Fruit fly (Drosophila melanogaster) whole organism, prepupa: ENCODE measurements around the gene Rap1.
A peak's percentile ranks its signal among the peaks of the same experiment; 100 is the strongest.

ENCODE experiments used
- Blimp-1 ChIP-seq: fragments of 200-800 bp; sonication (Bioruptor generic); optimal IDR thresholded peaks from 3 replicates; lab custom pipeline; 2017; ENCODE audit warnings: missing biosample characterization, missing genetic modification characterization, mild to moderate bottlenecking, moderate library complexity, missing genetic modification reagents
- CG15336 ChIP-seq: fragments of 200-800 bp; sonication (Bioruptor generic); IDR thresholded peaks from 2 replicates; pipeline ENCODE4 v1.3.6; 2022; ENCODE audit warnings: missing biosample characterization, missing genetic modification characterization
- CG1621 ChIP-seq: fragments of 200-800 bp; sonication (Bioruptor generic); optimal IDR thresholded peaks from 3 replicates; lab custom pipeline; 2018; ENCODE audit warnings: missing biosample characterization, mild to moderate bottlenecking, missing genetic modification characterization
- CG6276 ChIP-seq: fragments of 200-800 bp; sonication (Bioruptor generic); optimal IDR thresholded peaks from 2 replicates; lab custom pipeline; 2017; ENCODE audit warnings: missing biosample characterization, mild to moderate bottlenecking, missing genetic modification characterization
- CG6792 ChIP-seq: fragments of 200-800 bp; sonication (Bioruptor generic); optimal IDR thresholded peaks from 3 replicates; lab custom pipeline; 2016; ENCODE audit warnings: missing biosample characterization, missing genetic modification characterization
- CG6854 ChIP-seq: fragments of 200-800 bp; sonication (Bioruptor generic); optimal IDR thresholded peaks from 2 replicates; lab custom pipeline; 2017; ENCODE audit warnings: missing biosample characterization, mild to moderate bottlenecking, missing genetic modification characterization
- CG7368 ChIP-seq: fragments of 200-800 bp; sonication (Bioruptor generic); optimal IDR thresholded peaks from 3 replicates; lab custom pipeline; 2016; ENCODE audit warnings: missing biosample characterization, missing genetic modification characterization
- CG8319 ChIP-seq: fragments of 200-800 bp; sonication (Bioruptor generic); optimal IDR thresholded peaks from 3 replicates; lab custom pipeline; 2016; ENCODE audit warnings: missing biosample characterization, missing genetic modification characterization
- CG8632 ChIP-seq: fragments of 200-800 bp; sonication (Bioruptor generic); optimal IDR thresholded peaks from 3 replicates; lab custom pipeline; 2016; ENCODE audit warnings: missing biosample characterization, missing genetic modification characterization
- Eip78C ChIP-seq: fragments of 200-800 bp; sonication (Bioruptor generic); peaks from one replicate; lab custom pipeline; 2016; ENCODE audit warnings: missing biosample characterization, missing genetic modification characterization
- Eip93F ChIP-seq: fragments of 200-800 bp; sonication (Bioruptor generic); optimal IDR thresholded peaks from 2 replicates; lab custom pipeline; 2016; ENCODE audit warnings: missing biosample characterization, mild to moderate bottlenecking, missing genetic modification characterization
- Gug ChIP-seq: fragments of 200-800 bp; sonication (Bioruptor generic); IDR thresholded peaks from 2 replicates; pipeline ENCODE4 v1.3.6; 2022; ENCODE audit warnings: missing biosample characterization, missing genetic modification characterization
- Lpt ChIP-seq: fragments of 200-800 bp; sonication (Bioruptor generic); optimal IDR thresholded peaks from 3 replicates; lab custom pipeline; 2016; ENCODE audit warnings: missing biosample characterization, missing genetic modification characterization
- Met ChIP-seq: fragments of 200-800 bp; sonication (Bioruptor generic); optimal IDR thresholded peaks from 3 replicates; lab custom pipeline; 2016; ENCODE audit warnings: missing biosample characterization, missing genetic modification characterization
- OdsH ChIP-seq: fragments of 200-800 bp; sonication (Bioruptor generic); optimal IDR thresholded peaks from 3 replicates; lab custom pipeline; 2016; ENCODE audit warnings: missing biosample characterization, missing genetic modification characterization
- Sox102F ChIP-seq: fragments of 200-800 bp; sonication (Bioruptor generic); optimal IDR thresholded peaks from 2 replicates; lab custom pipeline; 2016; ENCODE audit warnings: missing biosample characterization, mild to moderate bottlenecking, missing genetic modification characterization
- Sox14 ChIP-seq: fragments of 200-800 bp; sonication (Bioruptor generic); optimal IDR thresholded peaks from 3 replicates; lab custom pipeline; 2016; ENCODE audit warnings: missing biosample characterization, missing genetic modification characterization
- dsx ChIP-seq: fragments of 200-800 bp; optimal IDR thresholded peaks from 3 replicates; lab custom pipeline; 2019; ENCODE audit warnings: missing biosample characterization, mild to moderate bottlenecking, missing genetic modification characterization, moderate library complexity; ENCODE audit not compliant: poor library complexity, severe bottlenecking
- eg ChIP-seq: fragments of 200-800 bp; sonication (Bioruptor generic); IDR thresholded peaks from 3 replicates; pipeline ENCODE4 v1.3.6; 2022; ENCODE audit warnings: missing biosample characterization, missing genetic modification characterization
- esn ChIP-seq: fragments of 200-800 bp; sonication (Bioruptor generic); optimal IDR thresholded peaks from 2 replicates; lab custom pipeline; 2016; ENCODE audit warnings: missing biosample characterization, mild to moderate bottlenecking, missing genetic modification characterization, moderate library complexity
- fd85E ChIP-seq: fragments of 200-800 bp; sonication (Bioruptor generic); optimal IDR thresholded peaks from 3 replicates; lab custom pipeline; 2016; ENCODE audit warnings: missing biosample characterization, missing genetic modification characterization
- lz ChIP-seq: fragments of 200-800 bp; sonication (Bioruptor generic); optimal IDR thresholded peaks from 3 replicates; lab custom pipeline; 2016; ENCODE audit warnings: missing biosample characterization, missing genetic modification characterization
- spab ChIP-seq: fragments of 200-800 bp; sonication (Bioruptor generic); optimal IDR thresholded peaks from 2 replicates; lab custom pipeline; 2017; ENCODE audit warnings: missing biosample characterization, mild to moderate bottlenecking, missing genetic modification characterization, missing genetic modification reagents
- topi ChIP-seq: fragments of 200-800 bp; sonication (Bioruptor generic); optimal IDR thresholded peaks from 3 replicates; lab custom pipeline; 2016; ENCODE audit warnings: missing biosample characterization, missing genetic modification characterization
- vri ChIP-seq: fragments of 200-800 bp; sonication (Bioruptor generic); optimal IDR thresholded peaks from 3 replicates; lab custom pipeline; 2016; ENCODE audit warnings: missing biosample characterization, mild to moderate bottlenecking, missing genetic modification characterization

The Rap1 gene

dm6 chr3L:1810288-1810687 is 51.8 kb downstream of the Rap1 start, which contains the start of gene GV1 (continued):
- TF ChIP-seq Blimp-1 (GFP tag; lab: Kevin White, UChicago) = peak; percentile 82
- TF ChIP-seq topi = no peak
- no peak for TF ChIP-seq OdsH (GFP tag; lab: Kevin White, UChicago)
- TF ChIP-seq CG8319 (GFP tag; lab: Kevin White, UChicago) = no peak
- 0 out of 2 replicates have a peak, but pooled peaks have one; percentile 20 for TF ChIP-seq Gug (GFP tag; lab: Robert Waterston, UW)
- peak; percentile 0 for TF ChIP-seq Sox14 (GFP tag; lab: Kevin White, UChicago)
- peak; percentile 28 for TF ChIP-seq CG8632 (GFP tag; lab: Kevin White, UChicago)
- TF ChIP-seq CG1621 (tag; lab: Kevin White, UChicago) = peak; percentile 89
- TF ChIP-seq vri (GFP tag; lab: Kevin White, UChicago) = peak; percentile 42
- TF ChIP-seq Eip93F (GFP tag; lab: Kevin White, UChicago) = peak; percentile 14
- TF ChIP-seq CG7368 (GFP tag; lab: Kevin White, UChicago) = no peak
- peak; percentile 82 for TF ChIP-seq CG15336 (GFP tag; lab: Robert Waterston, UW)
- TF ChIP-seq eg (GFP tag; lab: Robert Waterston, UW) = peak; percentile 89
- TF ChIP-seq lz (GFP tag; lab: Kevin White, UChicago) = no peak
- peak; percentile 24 for TF ChIP-seq CG6792
- TF ChIP-seq Eip78C = peak; percentile 75
- peak; percentile 87 for TF ChIP-seq dsx (GFP tag; lab: Kevin White, UChicago)
- peak; percentile 81 for TF ChIP-seq CG6854
- peak; percentile 37 for TF ChIP-seq Sox102F
- TF ChIP-seq fd85E (GFP tag; lab: Kevin White, UChicago) = no peak
- TF ChIP-seq Lpt = peak; percentile 57
- peak; percentile 87 for TF ChIP-seq spab
- TF ChIP-seq esn (GFP tag; lab: Kevin White, UChicago) = peak; percentile 30
- peak; percentile 88 for TF ChIP-seq CG6276 (GFP tag; lab: Kevin White, UChicago)
- TF ChIP-seq Met (GFP tag; lab: Kevin White, UChicago) = peak; percentile 43
